Fruit fly (Drosophila melanogaster) whole organism, pupa: ENCODE measurements around the gene Gr64d.

Experiments
- CG10348 ChIP-seq: fragments of 200-800 bp; sonication (Bioruptor generic); IDR thresholded peaks from 2 replicates; pipeline ENCODE4 v1.3.6; 2022; ENCODE audit warnings: missing biosample characterization, missing genetic modification characterization
- CG12605 ChIP-seq: fragments of 200-800 bp; sonication (Bioruptor generic); IDR thresholded peaks from 2 replicates; pipeline ENCODE4 v1.3.6; 2022; ENCODE audit warnings: missing biosample characterization, missing genetic modification characterization
- CG13204 ChIP-seq: fragments of 200-800 bp; sonication (Bioruptor generic); optimal IDR thresholded peaks from 2 replicates; lab custom pipeline; 2018; ENCODE audit warnings: missing biosample characterization, mild to moderate bottlenecking, missing genetic modification characterization, moderate library complexity
- CG14655 ChIP-seq: fragments of 200-800 bp; sonication (Bioruptor generic); optimal IDR thresholded peaks from 3 replicates; lab custom pipeline; 2017; ENCODE audit warnings: mild to moderate bottlenecking, missing biosample characterization, missing genetic modification reagents, missing genetic modification characterization
- CG15710 ChIP-seq: fragments of 200-800 bp; sonication (Bioruptor generic); optimal IDR thresholded peaks from 2 replicates; lab custom pipeline; 2018; ENCODE audit warnings: missing biosample characterization, mild to moderate bottlenecking, missing genetic modification characterization, moderate library complexity
- CG17806 ChIP-seq: fragments of 200-800 bp; sonication (Bioruptor generic); optimal IDR thresholded peaks from 2 replicates; lab custom pipeline; 2018; ENCODE audit warnings: missing biosample characterization, mild to moderate bottlenecking, missing genetic modification characterization, moderate library complexity
- CG32121 ChIP-seq: fragments of 200-800 bp; sonication (Bioruptor generic); IDR thresholded peaks from 2 replicates; pipeline ENCODE4 v1.3.6; 2022; ENCODE audit warnings: missing biosample characterization, missing genetic modification characterization
- CG34367 ChIP-seq: fragments of 200-800 bp; sonication (Bioruptor generic); optimal IDR thresholded peaks from 2 replicates; lab custom pipeline; 2018; ENCODE audit warnings: missing biosample characterization, mild to moderate bottlenecking, missing genetic modification characterization
- CG4496 ChIP-seq: fragments of 200-800 bp; sonication (Bioruptor generic); IDR thresholded peaks from 3 replicates; pipeline ENCODE4 v1.3.6; 2022; ENCODE audit warnings: missing biosample characterization, missing genetic modification characterization
- CG8159 ChIP-seq: fragments of 200-800 bp; sonication (Bioruptor generic); optimal IDR thresholded peaks from 3 replicates; lab custom pipeline; 2018; ENCODE audit warnings: missing biosample characterization, mild to moderate bottlenecking, missing genetic modification characterization, moderate library complexity
- CG8301 ChIP-seq: fragments of 200-800 bp; sonication (Bioruptor generic); optimal IDR thresholded peaks from 2 replicates; lab custom pipeline; 2018; ENCODE audit warnings: missing biosample characterization, mild to moderate bottlenecking, missing genetic modification characterization
- CG9948 ChIP-seq: fragments of 200-800 bp; sonication (Bioruptor generic); optimal IDR thresholded peaks from 2 replicates; lab custom pipeline; 2018; ENCODE audit warnings: missing biosample characterization, mild to moderate bottlenecking, missing genetic modification characterization, moderate library complexity
- D1 ChIP-seq: fragments of 200-800 bp; sonication (Bioruptor generic); optimal IDR thresholded peaks from 2 replicates; lab custom pipeline; 2018; ENCODE audit warnings: missing biosample characterization, mild to moderate bottlenecking, missing genetic modification characterization, moderate library complexity
- EcR ChIP-seq: fragments of 200-800 bp; sonication (Bioruptor generic); optimal IDR thresholded peaks from 3 replicates; lab custom pipeline; 2019; ENCODE audit warnings: missing biosample characterization, missing genetic modification characterization, mild to moderate bottlenecking, moderate library complexity, missing genetic modification reagents
- Ets98B ChIP-seq: fragments of 200-800 bp; sonication (Bioruptor generic); IDR thresholded peaks from 2 replicates; pipeline ENCODE4 v1.3.6; 2022; ENCODE audit warnings: missing biosample characterization, missing genetic modification characterization
- Pif1A ChIP-seq: fragments of 200-800 bp; sonication (Bioruptor generic); optimal IDR thresholded peaks from 3 replicates; lab custom pipeline; 2016; ENCODE audit warnings: missing biosample characterization, missing genetic modification characterization
- Pif1B ChIP-seq: fragments of 200-800 bp; sonication (Bioruptor generic); optimal IDR thresholded peaks from 3 replicates; lab custom pipeline; 2016; ENCODE audit warnings: missing biosample characterization, missing genetic modification characterization
- Snoo ChIP-seq: fragments of 200-800 bp; sonication (Bioruptor generic); optimal IDR thresholded peaks from 3 replicates; lab custom pipeline; 2017; ENCODE audit warnings: missing biosample characterization, mild to moderate bottlenecking, missing genetic modification characterization, inconsistent platforms
- fd96Ca ChIP-seq: fragments of 200-800 bp; sonication (Bioruptor generic); IDR thresholded peaks from 3 replicates; pipeline ENCODE4 v1.3.6; 2022; ENCODE audit warnings: missing biosample characterization, missing genetic modification characterization
- gl ChIP-seq: fragments of 200-800 bp; sonication (Bioruptor generic); optimal IDR thresholded peaks from 2 replicates; lab custom pipeline; 2018; ENCODE audit warnings: missing biosample characterization, mild to moderate bottlenecking, missing genetic modification characterization
- rn ChIP-seq: fragments of 200-800 bp; sonication (Bioruptor generic); IDR thresholded peaks from 2 replicates; pipeline ENCODE4 v1.3.6; 2022; ENCODE audit warnings: missing biosample characterization, missing genetic modification characterization

Gene Gr64d

dm6 chr3L:4061921-4062474 lies 30.1 kb downstream of the Gr64d start, which contains the start of gene dib:
dib (plus strand) TSS chr3L:4062292.
- no peak for TF ChIP-seq CG9948
- TF ChIP-seq CG14655 (GFP tag; lab: Kevin White, UChicago): no peak
- no peak for TF ChIP-seq rn (GFP tag; lab: Robert Waterston, UW)
- TF ChIP-seq CG12605: no peak
- no peak for TF ChIP-seq CG32121 (GFP tag; lab: Robert Waterston, UW)
- no peak for TF ChIP-seq Pif1A (GFP tag; lab: Kevin White, UChicago)
- TF ChIP-seq CG17806 (tag; lab: Kevin White, UChicago): no peak
- no peak for TF ChIP-seq Ets98B (GFP tag; lab: Robert Waterston, UW)
- no peak for TF ChIP-seq D1 (tag; lab: Kevin White, UChicago)
- no peak for TF ChIP-seq CG4496
- no peak for TF ChIP-seq EcR (GFP tag; lab: Kevin White, UChicago)
- TF ChIP-seq Pif1B: no peak
- TF ChIP-seq CG34367 (tag; lab: Kevin White, UChicago): no peak
- no peak for TF ChIP-seq CG8159 (tag; lab: Kevin White, UChicago)
- no peak for TF ChIP-seq CG13204 (GFP tag; lab: Kevin White, UChicago)
- no peak for TF ChIP-seq CG10348
- TF ChIP-seq gl (tag; lab: Kevin White, UChicago): no peak
- no peak for TF ChIP-seq CG15710 (tag; lab: Kevin White, UChicago)
- TF ChIP-seq CG8301 (tag; lab: Kevin White, UChicago): no peak

dm6 chr3L:4068368-4068767 lies 36.5 kb downstream of the Gr64d start:
- TF ChIP-seq CG32121 (GFP tag; lab: Robert Waterston, UW): peak; percentile 64
- TF ChIP-seq Snoo (tag; lab: Kevin White, UChicago): no peak
- peak; percentile 43; the same call in 1 of the 3 replicates for TF ChIP-seq CG4496
- TF ChIP-seq fd96Ca (GFP tag; lab: Robert Waterston, UW): peak; percentile 56; the same call in 2 of the 3 replicates
- TF ChIP-seq CG10348: no peak
- peak; percentile 62 for TF ChIP-seq CG12605
- TF ChIP-seq Ets98B (GFP tag; lab: Robert Waterston, UW): peak; percentile 42
- TF ChIP-seq CG9948: no peak
- no peak for TF ChIP-seq Pif1A (GFP tag; lab: Kevin White, UChicago)
- no peak for TF ChIP-seq CG15710 (tag; lab: Kevin White, UChicago)
- no peak for TF ChIP-seq CG8159 (tag; lab: Kevin White, UChicago)

dm6 chr3L:4069069-4069468 lies 37.2 kb downstream of the Gr64d start, which contains the start of gene CG32259:
CG32259 (plus strand) TSS chr3L:4069369.
- TF ChIP-seq rn (GFP tag; lab: Robert Waterston, UW) (no peak), CG8159 (tag; lab: Kevin White, UChicago) (no peak), Pif1B (no peak), D1 (tag; lab: Kevin White, UChicago) (no peak), CG4496 (no peak)

dm6 chr3L:4070221-4070995 lies 38.5 kb downstream of the Gr64d start:
- TF ChIP-seq CG8159 (tag; lab: Kevin White, UChicago) (peak; percentile 96), gl (tag; lab: Kevin White, UChicago) (peak; percentile 94), CG14655 (GFP tag; lab: Kevin White, UChicago) (peak; percentile 98), EcR (GFP tag; lab: Kevin White, UChicago) (peak; percentile 54), CG34367 (tag; lab: Kevin White, UChicago) (peak; percentile 97), CG15710 (tag; lab: Kevin White, UChicago) (peak; percentile 98), CG4496 (peak; percentile 99), Ets98B (GFP tag; lab: Robert Waterston, UW) (peak; percentile 99), Snoo (tag; lab: Kevin White, UChicago) (peak; percentile 91), CG32121 (GFP tag; lab: Robert Waterston, UW) (peak; percentile 99), D1 (tag; lab: Kevin White, UChicago) (peak; percentile 70), CG13204 (GFP tag; lab: Kevin White, UChicago) (peak; percentile 96), CG17806 (tag; lab: Kevin White, UChicago) (peak; percentile 98), fd96Ca (GFP tag; lab: Robert Waterston, UW) (peak; percentile 99), CG10348 (peak; percentile 95), rn (GFP tag; lab: Robert Waterston, UW) (peak; percentile 96), CG9948 (peak; percentile 98), Pif1A (GFP tag; lab: Kevin White, UChicago) (peak; percentile 97), CG8301 (tag; lab: Kevin White, UChicago) (peak; percentile 99), CG12605 (peak; percentile 98), Pif1B (peak; percentile 95)

dm6 chr3L:4070996-4071379 lies 39.1 kb downstream of the Gr64d start:
- peak; percentile 89 for TF ChIP-seq CG8301 (tag; lab: Kevin White, UChicago)
- TF ChIP-seq Pif1A (GFP tag; lab: Kevin White, UChicago): peak; percentile 70
- peak; percentile 84 for TF ChIP-seq CG15710 (tag; lab: Kevin White, UChicago)
- TF ChIP-seq Snoo (tag; lab: Kevin White, UChicago): no peak
- peak; percentile 77 for TF ChIP-seq Pif1B
- peak; percentile 94 for TF ChIP-seq Ets98B (GFP tag; lab: Robert Waterston, UW)
- TF ChIP-seq CG9948: peak; percentile 91
- peak; percentile 92 for TF ChIP-seq fd96Ca (GFP tag; lab: Robert Waterston, UW)
- peak; percentile 83 for TF ChIP-seq CG14655 (GFP tag; lab: Kevin White, UChicago)
- TF ChIP-seq CG4496: peak; percentile 97
- TF ChIP-seq CG17806 (tag; lab: Kevin White, UChicago): peak; percentile 97
- peak; percentile 92 for TF ChIP-seq rn (GFP tag; lab: Robert Waterston, UW)
- peak; percentile 92 for TF ChIP-seq CG12605
- TF ChIP-seq CG8159 (tag; lab: Kevin White, UChicago): peak; percentile 91
- TF ChIP-seq EcR (GFP tag; lab: Kevin White, UChicago): no peak
- peak; percentile 91 for TF ChIP-seq gl (tag; lab: Kevin White, UChicago)
- peak; percentile 85 for TF ChIP-seq CG32121 (GFP tag; lab: Robert Waterston, UW)
- TF ChIP-seq CG13204 (GFP tag; lab: Kevin White, UChicago): no peak
- TF ChIP-seq CG34367 (tag; lab: Kevin White, UChicago): peak; percentile 94
- peak; percentile 34 for TF ChIP-seq D1 (tag; lab: Kevin White, UChicago)
- TF ChIP-seq CG10348: peak; percentile 77
